Worm (Caenorhabditis elegans) whole organism, L1 larva: ENCODE measurements around the gene best-24.

Source experiments
- blmp-1 ChIP-seq: fragments of 150-350 bp; optimal IDR thresholded peaks from 2 replicates; lab custom pipeline; 2014; ENCODE audit warnings: missing biosample characterization, missing genetic modification characterization
- fkh-10 ChIP-seq: sonication (generic microtip); optimal IDR thresholded peaks from 2 replicates; lab custom pipeline; 2017; ENCODE audit warnings: missing biosample characterization, missing genetic modification reagents, missing genetic modification characterization
- grh-1 ChIP-seq: fragments of 200-800 bp; sonication (Bioruptor generic); IDR thresholded peaks from 2 replicates; pipeline ENCODE4 v1.3.6; 2022; ENCODE audit warnings: missing genetic modification reagents, missing genetic modification characterization, missing compliant biosample characterization
- jun-1 ChIP-seq: fragments of 150-350 bp; optimal IDR thresholded peaks from 2 replicates; lab custom pipeline; 2014; ENCODE audit warnings: missing biosample characterization, missing genetic modification reagents, missing genetic modification characterization
- lin-13 ChIP-seq: fragments of 150-350 bp; optimal IDR thresholded peaks from 2 replicates; lab custom pipeline; 2014; ENCODE audit warnings: missing biosample characterization, missing genetic modification reagents, missing genetic modification characterization
- nhr-11 ChIP-seq: fragments of 150-350 bp; optimal IDR thresholded peaks from 2 replicates; lab custom pipeline; 2014; ENCODE audit warnings: missing biosample characterization, missing genetic modification characterization
- snpc-4 ChIP-seq: fragments of 150-350 bp; optimal IDR thresholded peaks from 2 replicates; lab custom pipeline; 2014; ENCODE audit warnings: missing biosample characterization, missing genetic modification characterization
- sptf-1 ChIP-seq: fragments of 150-350 bp; optimal IDR thresholded peaks from 2 replicates; lab custom pipeline; 2014; ENCODE audit warnings: missing biosample characterization, missing genetic modification characterization
- sup-37 ChIP-seq: fragments of 200-800 bp; sonication (Bioruptor generic); optimal IDR thresholded peaks from 2 replicates; lab custom pipeline; 2018; ENCODE audit warnings: mild to moderate bottlenecking, missing genetic modification characterization, missing compliant biosample characterization
- unc-86 ChIP-seq: sonication (generic microtip); optimal IDR thresholded peaks from 2 replicates; lab custom pipeline; 2016; ENCODE audit warnings: missing genetic modification characterization, missing compliant biosample characterization
- zag-1 ChIP-seq: fragments of 150-350 bp; optimal IDR thresholded peaks from 2 replicates; lab custom pipeline; 2014; ENCODE audit warnings: missing biosample characterization, missing genetic modification characterization

- no peak for TF ChIP-seq fkh-10 (GFP tag; lab: Kevin White, UChicago)
- TF ChIP-seq snpc-4 (tag; lab: Kevin White, UChicago) = no peak
- TF ChIP-seq grh-1 = no peak
- no peak for TF ChIP-seq sptf-1 (tag; lab: Kevin White, UChicago)
- TF ChIP-seq sup-37 = no peak
- TF ChIP-seq blmp-1 (tag; lab: Kevin White, UChicago) = no peak
- no peak for TF ChIP-seq lin-13 (GFP tag; lab: Kevin White, UChicago)
- no peak for TF ChIP-seq jun-1 (tag; lab: Kevin White, UChicago)
- no peak for TF ChIP-seq unc-86 (tag; lab: Kevin White, UChicago)
- TF ChIP-seq nhr-11 (tag; lab: Kevin White, UChicago) = no peak
- no peak for TF ChIP-seq zag-1 (tag; lab: Kevin White, UChicago)
Observed at ce11 chrIII:7865238-7865761, 35.5 kb upstream of the best-24 start, which contains the start of gene slc-17.3.
